Fruit fly (Drosophila melanogaster) whole organism, adult: ENCODE data around the gene mRpS11.

Experiments
- CG11617 ChIP-seq: fragments of 200-800 bp; sonication (Bioruptor generic); optimal IDR thresholded peaks from 2 replicates; lab custom pipeline; 2017; ENCODE audit warnings: mild to moderate bottlenecking, missing biosample characterization, missing genetic modification reagents, missing genetic modification characterization
- CG12768 ChIP-seq: fragments of 200-800 bp; sonication (Bioruptor generic); optimal IDR thresholded peaks from 2 replicates; lab custom pipeline; 2017; ENCODE audit warnings: missing biosample characterization, missing genetic modification characterization, mild to moderate bottlenecking, moderate library complexity, missing genetic modification reagents
- CG14711 ChIP-seq: fragments of 200-800 bp; sonication (Bioruptor generic); optimal IDR thresholded peaks from 2 replicates; lab custom pipeline; 2018; ENCODE audit warnings: missing biosample characterization, mild to moderate bottlenecking, missing genetic modification characterization, moderate library complexity
- CG7045 ChIP-seq: fragments of 200-800 bp; sonication (Bioruptor generic); optimal IDR thresholded peaks from 2 replicates; lab custom pipeline; 2017; ENCODE audit warnings: missing biosample characterization, mild to moderate bottlenecking, missing genetic modification characterization
- CG7101 ChIP-seq: fragments of 200-800 bp; sonication (Bioruptor generic); optimal IDR thresholded peaks from 2 replicates; lab custom pipeline; 2018; ENCODE audit warnings: missing biosample characterization, mild to moderate bottlenecking, missing genetic modification characterization, moderate library complexity
- Clk ChIP-seq: fragments of 200-800 bp; sonication (Bioruptor generic); optimal IDR thresholded peaks from 2 replicates; lab custom pipeline; 2017; ENCODE audit warnings: missing biosample characterization, missing genetic modification characterization
- Crg-1 ChIP-seq: fragments of 200-800 bp; sonication (Bioruptor generic); optimal IDR thresholded peaks from 2 replicates; lab custom pipeline; 2016; ENCODE audit warnings: missing biosample characterization, missing genetic modification characterization
- Hr96 ChIP-seq: fragments of 200-800 bp; sonication (Bioruptor generic); optimal IDR thresholded peaks from 2 replicates; lab custom pipeline; 2016; ENCODE audit warnings: missing biosample characterization, missing genetic modification characterization
- Mnt ChIP-seq: fragments of 200-800 bp; sonication (Bioruptor generic); optimal IDR thresholded peaks from 2 replicates; lab custom pipeline; 2016; ENCODE audit warnings: missing biosample characterization, mild to moderate bottlenecking, missing genetic modification characterization
- cic ChIP-seq: fragments of 200-800 bp; sonication (Bioruptor generic); optimal IDR thresholded peaks from 2 replicates; lab custom pipeline; 2017; ENCODE audit warnings: missing biosample characterization, mild to moderate bottlenecking, missing genetic modification characterization, moderate library complexity
- kay ChIP-seq: fragments of 200-800 bp; sonication (Bioruptor generic); peaks from one replicate; lab custom pipeline; 2016; ENCODE audit warnings: missing biosample characterization, missing genetic modification characterization, borderline replicate concordance
- toe ChIP-seq: fragments of 200-800 bp; sonication (Bioruptor generic); optimal IDR thresholded peaks from 2 replicates; lab custom pipeline; 2016; ENCODE audit warnings: missing biosample characterization, missing genetic modification characterization

- TF ChIP-seq kay (GFP tag; lab: Kevin White, UChicago) = no peak
- no peak for TF ChIP-seq Clk (GFP tag; lab: Kevin White, UChicago)
- no peak for TF ChIP-seq CG11617 (GFP tag; lab: Kevin White, UChicago)
- TF ChIP-seq toe = no peak
- TF ChIP-seq CG7101 (tag; lab: Kevin White, UChicago) = no peak
- no peak for TF ChIP-seq Hr96 (GFP tag; lab: Kevin White, UChicago)
- TF ChIP-seq CG7045 = no peak
- TF ChIP-seq Mnt (GFP tag; lab: Kevin White, UChicago) = no peak
- TF ChIP-seq CG12768 (GFP tag; lab: Kevin White, UChicago) = no peak
- TF ChIP-seq cic = no peak
- TF ChIP-seq Crg-1 (GFP tag; lab: Kevin White, UChicago) = no peak
- no peak for TF ChIP-seq CG14711 (tag; lab: Kevin White, UChicago)
Observed at dm6 chr3R:17063763-17064162, 8.8 kb upstream of the mRpS11 start.
